Worm (Caenorhabditis elegans) whole organism, L3 larva: ENCODE measurements around the gene nhr-185.

Source experiments
- ZK546.5 ChIP-seq: sonication (generic microtip); optimal IDR thresholded peaks from 2 replicates; lab custom pipeline; 2017; ENCODE audit warnings: missing biosample characterization, missing genetic modification characterization
- ceh-82 ChIP-seq: fragments of 150-350 bp; optimal IDR thresholded peaks from 2 replicates; lab custom pipeline; 2014; ENCODE audit warnings: missing biosample characterization, missing genetic modification characterization
- ceh-9 ChIP-seq: sonication (generic microtip); optimal IDR thresholded peaks from 2 replicates; lab custom pipeline; 2018; ENCODE audit warnings: missing biosample characterization, missing genetic modification characterization
- daf-12 ChIP-seq: fragments of 150-350 bp; optimal IDR thresholded peaks from 2 replicates; lab custom pipeline; 2014; ENCODE audit warnings: missing biosample characterization, missing genetic modification reagents, missing genetic modification characterization
- egl-27 ChIP-seq: sonication (generic microtip); optimal IDR thresholded peaks from 4 replicates; lab custom pipeline; 2017; ENCODE audit warnings: missing biosample characterization, missing genetic modification reagents, missing genetic modification characterization
- egl-5 ChIP-seq: fragments of 150-350 bp; optimal IDR thresholded peaks from 2 replicates; lab custom pipeline; 2017; ENCODE audit warnings: missing biosample characterization, missing genetic modification reagents, missing genetic modification characterization, inconsistent platforms
- elt-1 ChIP-seq: fragments of 150-350 bp; optimal IDR thresholded peaks from 2 replicates; lab custom pipeline; 2014; ENCODE audit warnings: missing biosample characterization, missing genetic modification characterization
- elt-2 ChIP-seq: sonication (generic microtip); optimal IDR thresholded peaks from 2 replicates; lab custom pipeline; 2016; ENCODE audit warnings: missing genetic modification reagents, mild to moderate bottlenecking, missing genetic modification characterization, missing compliant biosample characterization
- elt-3 ChIP-seq, 3 experiments: fragments of 150-350 bp in 1 of 3; sonication (generic microtip) in 2 of 3; optimal IDR thresholded peaks; 2 replicates in 2 of 3; 4 replicates in 1 of 3; lab custom pipeline; 2014 to 2017; ENCODE audit warnings: missing biosample characterization in 3 of 3, missing genetic modification characterization in 3 of 3
- eor-1 ChIP-seq, 2 experiments: fragments of 150-350 bp; optimal IDR thresholded peaks; 2 replicates each; lab custom pipeline; 2014 to 2018; ENCODE audit warnings: missing biosample characterization in 2 of 2, missing genetic modification characterization in 2 of 2
- fkh-10 ChIP-seq: sonication (generic microtip); optimal IDR thresholded peaks from 2 replicates; lab custom pipeline; 2017; ENCODE audit warnings: missing biosample characterization, missing genetic modification reagents, missing genetic modification characterization
- fos-1 ChIP-seq: fragments of 150-350 bp; optimal IDR thresholded peaks from 2 replicates; lab custom pipeline; 2014; ENCODE audit warnings: missing biosample characterization, missing genetic modification characterization
- hmg-11 ChIP-seq: sonication (generic microtip); optimal IDR thresholded peaks from 2 replicates; lab custom pipeline; 2016; ENCODE audit warnings: missing genetic modification characterization, missing compliant biosample characterization
- jun-1 ChIP-seq: fragments of 150-350 bp; optimal IDR thresholded peaks from 2 replicates; lab custom pipeline; 2014; ENCODE audit warnings: missing biosample characterization, missing genetic modification reagents, missing genetic modification characterization
- lin-39 ChIP-seq: fragments of 150-350 bp; optimal IDR thresholded peaks from 2 replicates; lab custom pipeline; 2018; ENCODE audit warnings: missing biosample characterization, missing genetic modification reagents, missing genetic modification characterization
- lsy-12 ChIP-seq: sonication (generic microtip); optimal IDR thresholded peaks from 2 replicates; lab custom pipeline; 2016; ENCODE audit warnings: mild to moderate bottlenecking, missing genetic modification characterization, missing compliant biosample characterization
- mdl-1 ChIP-seq: fragments of 150-350 bp; optimal IDR thresholded peaks from 2 replicates; lab custom pipeline; 2014; ENCODE audit warnings: missing biosample characterization, missing genetic modification characterization
- mml-1 ChIP-seq: fragments of 150-350 bp; sonication (generic microtip); optimal IDR thresholded peaks from 3 replicates; lab custom pipeline; 2014; ENCODE audit warnings: missing biosample characterization, missing genetic modification characterization
- nfya-1 ChIP-seq: sonication (generic microtip); optimal IDR thresholded peaks from 2 replicates; lab custom pipeline; 2017; ENCODE audit warnings: missing genetic modification characterization, mild to moderate bottlenecking, missing compliant biosample characterization, antibody characterized with exemption, moderate library complexity; ENCODE audit not compliant: insufficient read depth
- nhr-11 ChIP-seq: fragments of 150-350 bp; optimal IDR thresholded peaks from 2 replicates; lab custom pipeline; 2014; ENCODE audit warnings: missing biosample characterization, missing genetic modification characterization
- nhr-12 ChIP-seq: fragments of 150-350 bp; optimal IDR thresholded peaks from 2 replicates; lab custom pipeline; 2014; ENCODE audit warnings: missing biosample characterization, missing genetic modification characterization
- nhr-23 ChIP-seq: fragments of 150-350 bp; optimal IDR thresholded peaks from 2 replicates; lab custom pipeline; 2014; ENCODE audit warnings: missing biosample characterization, missing genetic modification reagents, missing genetic modification characterization
- nhr-237 ChIP-seq: fragments of 150-350 bp; optimal IDR thresholded peaks from 2 replicates; lab custom pipeline; 2014; ENCODE audit warnings: missing biosample characterization, missing genetic modification characterization
- nhr-25 ChIP-seq: sonication (generic microtip); optimal IDR thresholded peaks from 2 replicates; lab custom pipeline; 2017; ENCODE audit warnings: missing biosample characterization, missing genetic modification characterization
- nhr-28 ChIP-seq: fragments of 150-350 bp; optimal IDR thresholded peaks from 2 replicates; lab custom pipeline; 2014; ENCODE audit warnings: missing biosample characterization, missing genetic modification characterization
- nhr-43 ChIP-seq: sonication (generic microtip); optimal IDR thresholded peaks from 2 replicates; lab custom pipeline; 2016; ENCODE audit warnings: mild to moderate bottlenecking, missing genetic modification characterization, missing compliant biosample characterization; ENCODE audit not compliant: poor library complexity, severe bottlenecking
- nhr-67 ChIP-seq: fragments of 150-350 bp; optimal IDR thresholded peaks from 2 replicates; lab custom pipeline; 2014; ENCODE audit warnings: missing biosample characterization, missing genetic modification characterization
- nhr-76 ChIP-seq: fragments of 150-350 bp; sonication (generic microtip); optimal IDR thresholded peaks from 5 replicates; lab custom pipeline; 2014; ENCODE audit warnings: missing biosample characterization, missing genetic modification characterization
- nhr-77 ChIP-seq: fragments of 150-350 bp; optimal IDR thresholded peaks from 2 replicates; lab custom pipeline; 2014; ENCODE audit warnings: missing biosample characterization, missing genetic modification characterization
- pha-4 ChIP-seq: fragments of 150-350 bp; optimal IDR thresholded peaks from 2 replicates; lab custom pipeline; 2014; ENCODE audit warnings: missing biosample characterization, missing genetic modification reagents, missing genetic modification characterization
- pqm-1 ChIP-seq: fragments of 150-350 bp; optimal IDR thresholded peaks from 2 replicates; lab custom pipeline; 2017; ENCODE audit warnings: missing biosample characterization, missing genetic modification characterization, inconsistent platforms
- sea-2 ChIP-seq: fragments of 150-350 bp; sonication (generic microtip); optimal IDR thresholded peaks from 4 replicates; lab custom pipeline; 2014; ENCODE audit warnings: missing biosample characterization, missing genetic modification reagents, missing genetic modification characterization
- skn-1 ChIP-seq: fragments of 150-350 bp; optimal IDR thresholded peaks from 2 replicates; lab custom pipeline; 2014; ENCODE audit warnings: missing biosample characterization, missing genetic modification characterization
- tbx-2 ChIP-seq: sonication (generic microtip); optimal IDR thresholded peaks from 2 replicates; lab custom pipeline; 2016; ENCODE audit warnings: mild to moderate bottlenecking, missing genetic modification characterization, missing compliant biosample characterization
- unc-39 ChIP-seq: sonication (generic microtip); optimal IDR thresholded peaks from 4 replicates; lab custom pipeline; 2017; ENCODE audit warnings: missing biosample characterization, missing genetic modification characterization
- zag-1 ChIP-seq: fragments of 150-350 bp; optimal IDR thresholded peaks from 2 replicates; lab custom pipeline; 2014; ENCODE audit warnings: missing biosample characterization, missing genetic modification characterization
- ztf-4 ChIP-seq: fragments of 150-350 bp; optimal IDR thresholded peaks from 2 replicates; lab custom pipeline; 2014; ENCODE audit warnings: missing biosample characterization, missing genetic modification characterization

nhr-185 gene

DNA sequence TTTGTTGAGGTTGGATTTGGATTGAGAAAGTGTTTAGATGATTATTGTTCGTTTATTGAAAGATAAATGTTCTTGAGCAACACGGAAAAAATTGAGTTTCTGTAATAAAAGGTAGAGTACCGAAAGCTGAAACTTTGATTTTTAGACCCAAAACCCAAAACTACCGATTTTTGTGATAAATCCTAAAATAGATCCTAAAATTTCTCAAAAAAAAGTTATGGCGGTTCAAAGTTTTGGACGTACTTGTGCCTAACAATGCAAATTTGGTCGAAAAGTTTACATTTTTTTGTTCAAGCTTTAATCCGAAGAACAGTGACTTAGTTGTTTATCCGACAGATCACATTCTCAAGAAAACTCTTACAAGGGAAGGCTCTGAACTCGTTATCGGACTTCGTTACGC lies at the start of gene nhr-185:
Gene nhr-185 (minus strand): TSS at position 101 of the 400 bp plus-strand sequence.
- TF ChIP-seq skn-1 (tag; lab: Kevin White, UChicago) (no peak), mml-1 (tag; lab: Kevin White, UChicago) (no peak), nhr-28 (no peak), egl-27 (tag; lab: Kevin White, UChicago) (no peak), elt-3 (tag; optimal IDR thresholded peaks at IDR 0.05; lab: Kevin White, UChicago) (no peak), daf-12 (no peak)

DNA sequence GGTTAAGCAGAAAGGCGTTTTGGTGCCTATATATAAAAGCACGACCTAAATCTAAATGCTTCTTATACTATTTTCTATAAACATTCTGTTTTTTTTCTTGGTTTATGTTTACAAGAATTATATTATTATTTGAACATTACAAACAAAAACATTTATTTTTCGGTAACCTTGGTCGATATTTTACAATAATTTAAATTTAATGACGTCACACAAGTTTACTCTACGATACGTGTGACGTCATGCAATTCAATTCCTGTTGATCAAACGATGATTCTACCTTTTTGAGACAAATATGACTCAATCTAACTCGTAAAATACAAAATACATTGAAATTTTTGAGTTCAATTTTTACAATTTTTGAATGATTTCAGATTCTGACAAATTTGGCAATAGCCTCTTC lies 48.9 kb upstream of the nhr-185 start:
- TF ChIP-seq ceh-9 (tag; lab: Kevin White, UChicago) (no peak), elt-2 (tag; lab: Kevin White, UChicago) (no peak), nhr-43 (tag; lab: Kevin White, UChicago) (no peak), nhr-67 (no peak), nhr-77 (tag; lab: Kevin White, UChicago) (no peak), elt-3 (tag; optimal IDR thresholded peaks at IDR 0.05; lab: Kevin White, UChicago) (no peak), nhr-76 (no peak), fkh-10 (GFP tag; lab: Kevin White, UChicago) (no peak), ZK546.5 (tag; lab: Kevin White, UChicago) (no peak), pha-4 (tag; lab: Kevin White, UChicago) (no peak), skn-1 (tag; lab: Kevin White, UChicago) (no peak), zag-1 (no peak)
- TF ChIP-seq, all 47 proteins: peak for 0

DNA sequence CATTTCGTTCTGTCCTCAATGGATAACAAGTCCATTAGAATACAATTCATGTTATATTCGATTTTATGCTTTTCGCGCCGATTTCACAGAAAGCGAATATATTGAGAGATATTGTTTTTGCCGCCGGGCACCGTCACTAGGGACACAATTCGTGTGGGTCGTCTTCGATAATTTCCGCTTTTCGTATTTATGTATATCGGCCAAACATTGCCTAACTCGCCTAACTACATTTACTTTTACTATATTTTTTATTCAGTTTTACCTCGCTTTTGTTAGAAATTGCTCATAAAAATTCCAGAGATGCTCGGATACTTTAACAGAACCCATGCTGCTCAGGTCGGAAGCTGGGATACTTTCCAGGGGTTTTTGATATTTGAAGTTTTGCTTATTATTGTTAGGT lies 47.5 kb upstream of the nhr-185 start, which contains the start of gene sre-9:
Gene sre-9 (plus strand): TSS at position 301 of the 400 bp plus-strand sequence.
- TF ChIP-seq nhr-11 (tag; lab: Kevin White, UChicago) (no peak), egl-5 (tag; lab: Kevin White, UChicago) (no peak), eor-1 (tag; optimal IDR thresholded peaks at IDR 0.05; lab: Kevin White, UChicago) (no peak), fkh-10 (GFP tag; lab: Kevin White, UChicago) (no peak), nhr-77 (tag; lab: Kevin White, UChicago) (no peak), nhr-237 (tag; lab: Kevin White, UChicago) (no peak), zag-1 (no peak), skn-1 (tag; lab: Kevin White, UChicago) (no peak), jun-1 (no peak), hmg-11 (no peak), nhr-23 (no peak), nfya-1 (tag; lab: Kevin White, UChicago) (no peak), lsy-12 (no peak), unc-39 (no peak), fos-1 (tag; lab: Kevin White, UChicago) (no peak), egl-27 (tag; lab: Kevin White, UChicago) (no peak)

DNA sequence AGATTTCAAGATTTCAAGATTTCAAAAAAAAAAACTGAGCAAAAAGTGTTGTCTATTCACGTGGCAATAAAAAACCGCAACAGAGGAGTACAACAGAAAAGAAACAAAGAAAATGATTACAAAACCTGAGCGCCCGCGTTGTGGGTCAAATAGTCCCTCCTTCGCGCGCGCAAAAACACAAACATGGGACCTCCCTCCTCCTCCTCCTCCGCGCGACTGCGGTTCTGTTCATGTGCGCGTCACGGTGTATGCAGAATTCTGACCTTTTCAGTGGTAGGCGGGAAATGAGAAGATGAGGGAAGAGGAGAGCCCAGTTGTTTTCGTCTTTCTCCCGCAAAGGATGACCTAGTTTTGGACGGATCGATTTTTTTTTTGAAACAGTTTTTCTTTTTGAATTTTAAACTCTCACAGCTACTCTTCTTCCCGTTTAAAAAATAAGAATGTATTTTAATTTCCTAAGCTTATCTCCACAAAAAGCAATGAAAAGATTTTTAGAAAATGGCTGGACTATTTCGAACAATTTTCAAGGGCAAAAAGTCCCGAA lies 45.3 kb upstream of the nhr-185 start, which contains the start of gene C17E7.4:
Gene C17E7.4 (plus strand): TSS at position 494 of the 544 bp plus-strand sequence.
- no peak for TF ChIP-seq nhr-23
- no peak for TF ChIP-seq lsy-12
- TF ChIP-seq lin-39 (tag; lab: Kevin White, UChicago) = no peak
- TF ChIP-seq tbx-2 (tag; lab: Kevin White, UChicago) = no peak
- TF ChIP-seq ztf-4 (tag; lab: Kevin White, UChicago) = no peak

DNA sequence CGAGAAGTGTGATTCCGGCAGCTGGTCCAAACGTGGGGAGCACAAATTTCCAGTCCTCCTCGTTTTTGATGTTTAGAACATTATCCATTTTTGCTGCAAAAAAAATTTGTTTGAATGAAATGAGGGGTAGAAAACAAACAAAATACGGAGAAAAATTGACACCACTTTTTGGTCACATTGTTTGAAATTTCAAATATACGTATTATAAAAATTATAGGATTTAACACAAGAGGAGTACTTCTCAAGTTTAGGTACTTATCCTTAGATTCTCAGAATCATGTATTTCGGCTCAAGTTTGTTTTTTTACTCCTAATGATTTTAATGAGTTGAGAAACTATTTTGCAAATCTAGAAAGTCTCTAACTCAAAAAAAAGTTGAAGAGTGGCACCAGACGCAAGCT lies 44.8 kb upstream of the nhr-185 start, which contains the start of gene C17E7.12:
Gene C17E7.12 (minus strand): TSS at position 101 of the 400 bp plus-strand sequence.
- no peak for TF ChIP-seq mdl-1 (tag; lab: Kevin White, UChicago)
- TF ChIP-seq pha-4 (tag; lab: Kevin White, UChicago) = no peak
- TF ChIP-seq nhr-43 (tag; lab: Kevin White, UChicago) = no peak
- TF ChIP-seq ZK546.5 (tag; lab: Kevin White, UChicago) = no peak
- no peak for TF ChIP-seq sea-2
- no peak for TF ChIP-seq elt-1 (tag; lab: Kevin White, UChicago)
- no peak for TF ChIP-seq jun-1
- TF ChIP-seq pqm-1 (tag; lab: Kevin White, UChicago) = no peak
- TF ChIP-seq nhr-11 (tag; lab: Kevin White, UChicago) = no peak
- TF ChIP-seq skn-1 (tag; lab: Kevin White, UChicago) = no peak
- TF ChIP-seq nhr-237 (tag; lab: Kevin White, UChicago) = no peak
- no peak for TF ChIP-seq lin-39 (tag; lab: Kevin White, UChicago)
- TF ChIP-seq nhr-12 (tag; lab: Kevin White, UChicago) = no peak
- no peak for TF ChIP-seq nhr-25
- TF ChIP-seq egl-27 (tag; lab: Kevin White, UChicago) = no peak
- no peak for TF ChIP-seq elt-2 (tag; lab: Kevin White, UChicago)
- TF ChIP-seq ceh-82 = no peak
- no peak for TF ChIP-seq nfya-1 (tag; lab: Kevin White, UChicago)
